Worm (Caenorhabditis elegans): ENCODE data around the gene cyp-33C11.

DNA sequence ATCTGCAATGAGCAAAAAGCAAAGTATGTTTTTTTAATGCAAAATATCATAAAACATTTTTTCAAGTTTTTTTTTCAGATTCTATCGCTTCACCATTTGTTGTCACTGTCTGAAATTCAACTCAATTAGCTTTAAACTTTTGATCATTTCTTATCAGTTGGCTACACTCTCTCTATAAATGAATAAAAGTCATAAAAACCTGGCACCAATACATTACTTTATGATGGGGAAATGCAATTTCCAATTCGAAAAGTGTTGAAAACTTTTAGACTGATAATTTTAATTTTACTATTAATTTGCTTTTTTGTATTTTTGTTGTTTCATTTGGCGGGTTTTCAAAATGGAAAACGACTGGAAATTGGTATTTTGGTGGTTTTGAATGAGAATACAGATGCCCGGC, 28.9 kb downstream of the cyp-33C11 start, which contains the start of gene F31F4.1:
- no peak for TF ChIP-seq unc-39 (tag; optimal IDR thresholded peaks at IDR 0.05)
- TF ChIP-seq nhr-76 (tag; optimal IDR thresholded peaks at IDR 0.05): no peak
- TF ChIP-seq nhr-11 (tag; optimal IDR thresholded peaks at IDR 0.05): no peak
- no peak for TF ChIP-seq mdl-1 (tag; optimal IDR thresholded peaks at IDR 0.05)
- TF ChIP-seq unc-62 (GFP tag; optimal IDR thresholded peaks at IDR 0.05): no peak
- no peak for TF ChIP-seq nhr-77 (tag; optimal IDR thresholded peaks at IDR 0.05)
- TF ChIP-seq aly-2 (tag; optimal IDR thresholded peaks at IDR 0.05): no peak
- TF ChIP-seq ama-1 (optimal IDR thresholded peaks at IDR 0.05): no peak
- no peak for TF ChIP-seq sea-2 (GFP tag; optimal IDR thresholded peaks at IDR 0.05)
- TF ChIP-seq ztf-11 (tag; optimal IDR thresholded peaks at IDR 0.05): no peak
- no peak for TF ChIP-seq nhr-237 (tag; optimal IDR thresholded peaks at IDR 0.05)
- no peak for TF ChIP-seq ceh-28 (tag; optimal IDR thresholded peaks at IDR 0.05)
- TF ChIP-seq nhr-28 (tag; optimal IDR thresholded peaks at IDR 0.05): no peak

All from whole organism, L3 larva.